Fruit fly (Drosophila melanogaster): ENCODE results near the gene CG5567.

Gene CG5567

DNA sequence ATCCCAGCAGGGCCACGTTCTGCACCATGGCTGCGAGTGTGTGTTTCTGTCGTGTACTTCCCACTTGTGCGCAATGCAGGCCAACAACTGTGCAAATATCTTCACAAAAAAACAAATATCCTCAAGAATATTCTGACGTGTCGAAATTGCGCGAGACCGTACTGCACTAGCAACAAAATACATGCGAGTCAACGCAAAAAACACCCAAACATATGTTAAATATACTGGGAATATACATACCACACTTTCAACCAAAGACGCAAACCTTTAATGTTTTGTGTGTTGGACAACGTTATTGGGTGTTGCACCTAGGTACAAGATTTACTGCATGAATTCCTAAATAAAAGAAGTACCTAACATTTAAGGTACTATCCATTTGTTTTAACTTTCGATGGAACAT, 41.2 kb downstream of the CG5567 start, which contains the start of gene NUCB1 (continued):
- TF ChIP-seq CG18599 (GFP tag; optimal IDR thresholded peaks at IDR 0.05) (no peak), CrebB (tag; optimal IDR thresholded peaks at IDR 0.05) (peak; percentile 12), HmgZ (tag; optimal IDR thresholded peaks at IDR 0.05) (peak; percentile 83), Bgb (GFP tag; IDR thresholded peaks at IDR 0.05; ENCODE audit: partially characterized antibody) (peak; percentile 37; the same call in 1 of the 2 replicates), fd96Cb (tag; optimal IDR thresholded peaks at IDR 0.05) (no peak), CG17829 (tag; optimal IDR thresholded peaks at IDR 0.05) (peak; percentile 46), CG11398 (GFP tag; optimal IDR thresholded peaks at IDR 0.05) (no peak), CG4282 (GFP tag; optimal IDR thresholded peaks at IDR 0.05) (no peak), Doc2 (GFP tag; IDR thresholded peaks at IDR 0.05) (no peak), chinmo (GFP tag; IDR thresholded peaks at IDR 0.05; ENCODE audit: partially characterized antibody) (no peak), CG8388 (GFP tag; optimal IDR thresholded peaks at IDR 0.05) (no peak), vvl (GFP tag; IDR thresholded peaks at IDR 0.05) (peak; percentile 45), CG2712 (tag; optimal IDR thresholded peaks at IDR 0.05) (peak; percentile 55), CG15269 (tag; optimal IDR thresholded peaks at IDR 0.05) (no peak), sima (GFP tag; optimal IDR thresholded peaks at IDR 0.05) (no peak), CG33557 (GFP tag; optimal IDR thresholded peaks at IDR 0.05) (peak; percentile 25), hkb (optimal IDR thresholded peaks at IDR 0.05) (no peak), hkb (GFP tag; IDR thresholded peaks at IDR 0.05) (peak; percentile 36; the same call in 1 of the 2 replicates), CG4617 (GFP tag; optimal IDR thresholded peaks at IDR 0.05; ENCODE audit: borderline replicate concordance) (peak; percentile 94), nau (GFP tag; optimal IDR thresholded peaks at IDR 0.05) (no peak), CG6272 (GFP tag; IDR thresholded peaks at IDR 0.05) (no peak), CG8478 (optimal IDR thresholded peaks at IDR 0.05) (no peak), CG15514 (GFP tag; optimal IDR thresholded peaks at IDR 0.05) (peak; percentile 83), kni (GFP tag; optimal IDR thresholded peaks at IDR 0.05) (no peak), Stat92E (GFP tag; optimal IDR thresholded peaks at IDR 0.05) (peak in 1 of 3 experiments; percentile 23), sd (tag; optimal IDR thresholded peaks at IDR 0.05) (no peak), sug (tag; optimal IDR thresholded peaks at IDR 0.05) (no peak), Dad (GFP tag; optimal IDR thresholded peaks at IDR 0.05) (peak; percentile 46), CG14860 (GFP tag; IDR thresholded peaks at IDR 0.05; ENCODE audit: partially characterized antibody) (no peak), nom (GFP tag; optimal IDR thresholded peaks at IDR 0.05) (no peak), CG9876 (GFP tag; optimal IDR thresholded peaks at IDR 0.05) (no peak), pan (optimal IDR thresholded peaks at IDR 0.05) (no peak), pan (GFP tag; optimal IDR thresholded peaks at IDR 0.05 in 1 of 2, IDR thresholded peaks at IDR 0.05 in 1 of 2) (peak in 1 of 2 experiments; percentile 40), Scr (GFP tag; IDR thresholded peaks at IDR 0.05; ENCODE audit: partially characterized antibody) (0 out of 2 replicates have a peak, but pooled peaks have one; percentile 2), Blimp-1 (GFP tag; optimal IDR thresholded peaks at IDR 0.05) (no peak), tap (tag; optimal IDR thresholded peaks at IDR 0.05) (no peak), CG14014 (GFP tag; IDR thresholded peaks at IDR 0.05) (0 out of 2 replicates have a peak, but pooled peaks have one; percentile 45), Doc3 (GFP tag; IDR thresholded peaks at IDR 0.05; ENCODE audit: partially characterized antibody) (no peak), CG7786 (GFP tag; optimal IDR thresholded peaks at IDR 0.05) (peak; percentile 7), bcd (GFP tag; optimal IDR thresholded peaks at IDR 0.05) (peak; percentile 40), CG3726 (GFP tag; IDR thresholded peaks at IDR 0.05) (no peak), fd64A (GFP tag; optimal IDR thresholded peaks at IDR 0.05) (no peak), salm (tag; optimal IDR thresholded peaks at IDR 0.05) (no peak), ro (GFP tag; IDR thresholded peaks at IDR 0.05) (no peak), otp (GFP tag; IDR thresholded peaks at IDR 0.05) (no peak), trem (tag; optimal IDR thresholded peaks at IDR 0.05) (peak; percentile 82), CG3838 (GFP tag; optimal IDR thresholded peaks at IDR 0.05) (no peak), CG11695 (GFP tag; IDR thresholded peaks at IDR 0.05) (no peak), vfl (GFP tag; optimal IDR thresholded peaks at IDR 0.05) (peak; percentile 29), nerfin-1 (tag; optimal IDR thresholded peaks at IDR 0.05) (peak; percentile 80), CG5953 (GFP tag; IDR thresholded peaks at IDR 0.05) (no peak)
